Fruit fly (Drosophila melanogaster) whole organism, pupa: ENCODE measurements around the gene CG15203.

Source experiments
- CG10348 ChIP-seq: fragments of 200-800 bp; sonication (Bioruptor generic); IDR thresholded peaks from 2 replicates; pipeline ENCODE4 v1.3.6; 2022; ENCODE audit warnings: missing biosample characterization, missing genetic modification characterization
- CG13204 ChIP-seq: fragments of 200-800 bp; sonication (Bioruptor generic); optimal IDR thresholded peaks from 2 replicates; lab custom pipeline; 2018; ENCODE audit warnings: missing biosample characterization, mild to moderate bottlenecking, missing genetic modification characterization, moderate library complexity
- CG15710 ChIP-seq: fragments of 200-800 bp; sonication (Bioruptor generic); optimal IDR thresholded peaks from 2 replicates; lab custom pipeline; 2018; ENCODE audit warnings: missing biosample characterization, mild to moderate bottlenecking, missing genetic modification characterization, moderate library complexity
- CG17806 ChIP-seq: fragments of 200-800 bp; sonication (Bioruptor generic); optimal IDR thresholded peaks from 2 replicates; lab custom pipeline; 2018; ENCODE audit warnings: missing biosample characterization, mild to moderate bottlenecking, missing genetic modification characterization, moderate library complexity
- CG32121 ChIP-seq: fragments of 200-800 bp; sonication (Bioruptor generic); IDR thresholded peaks from 2 replicates; pipeline ENCODE4 v1.3.6; 2022; ENCODE audit warnings: missing biosample characterization, missing genetic modification characterization
- CG34367 ChIP-seq: fragments of 200-800 bp; sonication (Bioruptor generic); optimal IDR thresholded peaks from 2 replicates; lab custom pipeline; 2018; ENCODE audit warnings: missing biosample characterization, mild to moderate bottlenecking, missing genetic modification characterization
- CG4496 ChIP-seq: fragments of 200-800 bp; sonication (Bioruptor generic); IDR thresholded peaks from 3 replicates; pipeline ENCODE4 v1.3.6; 2022; ENCODE audit warnings: missing biosample characterization, missing genetic modification characterization
- Ets98B ChIP-seq: fragments of 200-800 bp; sonication (Bioruptor generic); IDR thresholded peaks from 2 replicates; pipeline ENCODE4 v1.3.6; 2022; ENCODE audit warnings: missing biosample characterization, missing genetic modification characterization
- Pif1B ChIP-seq: fragments of 200-800 bp; sonication (Bioruptor generic); optimal IDR thresholded peaks from 3 replicates; lab custom pipeline; 2016; ENCODE audit warnings: missing biosample characterization, missing genetic modification characterization
- Snoo ChIP-seq: fragments of 200-800 bp; sonication (Bioruptor generic); optimal IDR thresholded peaks from 3 replicates; lab custom pipeline; 2017; ENCODE audit warnings: missing biosample characterization, mild to moderate bottlenecking, missing genetic modification characterization, inconsistent platforms
- rn ChIP-seq: fragments of 200-800 bp; sonication (Bioruptor generic); IDR thresholded peaks from 2 replicates; pipeline ENCODE4 v1.3.6; 2022; ENCODE audit warnings: missing biosample characterization, missing genetic modification characterization

dm6 chrX:11086250-11086649 is 19.9 kb downstream of the CG15203 start, which contains the start of gene sev:
- TF ChIP-seq CG32121 (GFP tag; lab: Robert Waterston, UW) (no peak), CG17806 (tag; lab: Kevin White, UChicago) (no peak), Pif1B (GFP tag; lab: Kevin White, UChicago) (no peak), CG10348 (no peak), CG34367 (tag; lab: Kevin White, UChicago) (no peak), Snoo (no peak), Ets98B (GFP tag; lab: Robert Waterston, UW) (no peak), CG4496 (no peak), CG13204 (no peak), rn (GFP tag; lab: Robert Waterston, UW) (no peak), CG15710 (tag; lab: Kevin White, UChicago) (no peak)
